Worm (Caenorhabditis elegans) whole organism, midembryonic: ENCODE data around the gene T02E9.6.

Experiments used
- T22C8.4 ChIP-seq: fragments of 200-800 bp; sonication (Bioruptor generic); IDR thresholded peaks from 2 replicates; pipeline ENCODE4 v1.3.6; 2022; ENCODE audit warnings: missing genetic modification characterization, missing compliant biosample characterization
- cog-1 ChIP-seq: sonication (generic microtip); optimal IDR thresholded peaks from 2 replicates; lab custom pipeline; 2016; ENCODE audit warnings: missing genetic modification characterization, missing compliant biosample characterization
- flt-1 ChIP-seq: fragments of 200-800 bp; sonication (Bioruptor generic); IDR thresholded peaks from 2 replicates; pipeline ENCODE4 v1.3.6; 2022; ENCODE audit warnings: missing genetic modification characterization, missing compliant biosample characterization
- med-1 ChIP-seq: sonication (generic microtip); optimal IDR thresholded peaks from 2 replicates; lab custom pipeline; 2017; ENCODE audit warnings: missing genetic modification characterization, mild to moderate bottlenecking, missing compliant biosample characterization, antibody characterized with exemption, missing genetic modification reagents; ENCODE audit not compliant: insufficient read depth
- ref-1 ChIP-seq: fragments of 200-800 bp; sonication (Bioruptor generic); conservative IDR thresholded peaks from 2 replicates; pipeline ENCODE4 v1.3.6; 2022; ENCODE audit warnings: missing genetic modification reagents, missing genetic modification characterization, missing compliant biosample characterization
- tab-1 ChIP-seq: fragments of 200-800 bp; sonication (Bioruptor generic); IDR thresholded peaks from 2 replicates; pipeline ENCODE4 v1.3.6; 2022; ENCODE audit warnings: missing genetic modification characterization, missing compliant biosample characterization
- ztf-23 ChIP-seq: fragments of 200-800 bp; sonication (Bioruptor generic); IDR thresholded peaks from 2 replicates; pipeline ENCODE4 v1.3.6; 2022; ENCODE audit warnings: missing genetic modification reagents, missing genetic modification characterization, missing compliant biosample characterization
- ztf-29 ChIP-seq: fragments of 200-800 bp; sonication (Bioruptor generic); IDR thresholded peaks from 2 replicates; pipeline ENCODE4 v1.3.6; 2022; ENCODE audit warnings: missing genetic modification reagents, missing genetic modification characterization, missing compliant biosample characterization

DNA sequence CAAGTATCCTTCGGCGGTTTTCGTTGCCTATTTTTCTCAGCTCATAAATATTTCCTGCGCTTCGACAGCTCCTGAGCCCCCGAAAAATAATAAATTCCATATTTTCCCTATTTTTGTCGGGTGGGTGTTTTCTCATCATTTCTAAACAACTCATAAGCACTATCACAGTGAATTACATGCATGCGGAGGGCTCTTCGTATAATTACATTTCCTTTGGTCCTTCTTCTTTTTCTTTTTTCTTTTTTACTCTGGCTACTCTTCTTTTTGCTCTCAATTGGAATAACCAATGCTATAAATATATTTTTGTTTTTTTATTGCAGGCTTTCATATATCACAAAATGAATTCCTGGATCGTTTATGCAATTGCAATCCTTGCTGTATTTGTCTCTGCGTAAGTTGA, 7.8 kb upstream of the T02E9.6 start, which contains the start of gene T02E9.5:
- TF ChIP-seq cog-1 (tag; lab: Kevin White, UChicago), result no peak
- TF ChIP-seq ztf-29, result no peak
- TF ChIP-seq ref-1 (GFP tag; lab: Robert Waterston, UW), result no peak
- TF ChIP-seq flt-1 (GFP tag; lab: Robert Waterston, UW), result no peak
- TF ChIP-seq tab-1 (GFP tag; lab: Robert Waterston, UW), result no peak
- TF ChIP-seq ztf-23, result no peak
- no peak for TF ChIP-seq med-1 (GFP tag; lab: Kevin White, UChicago)
- TF ChIP-seq T22C8.4, result no peak
